Worm (Caenorhabditis elegans) whole organism, young adult: ENCODE measurements around the gene svop-1.

Experiments used
- F49E8.2 ChIP-seq: sonication (generic microtip); optimal IDR thresholded peaks from 3 replicates; lab custom pipeline; 2017; ENCODE audit warnings: missing genetic modification characterization, mild to moderate bottlenecking, missing compliant biosample characterization, antibody characterized with exemption, moderate library complexity; ENCODE audit not compliant: insufficient read depth
- gei-17 ChIP-seq: fragments of 200-800 bp; sonication (Bioruptor generic); optimal IDR thresholded peaks from 2 replicates; lab custom pipeline; 2018; ENCODE audit warnings: mild to moderate bottlenecking, missing genetic modification characterization, missing compliant biosample characterization
- lin-54 ChIP-seq: fragments of 200-800 bp; sonication (Bioruptor generic); optimal IDR thresholded peaks from 2 replicates; lab custom pipeline; 2018; ENCODE audit warnings: mild to moderate bottlenecking, missing genetic modification characterization, missing compliant biosample characterization
- nfya-2 ChIP-seq: fragments of 200-800 bp; sonication (Bioruptor generic); IDR thresholded peaks from 2 replicates; pipeline ENCODE4 v1.3.6; 2022; ENCODE audit warnings: missing genetic modification reagents, missing genetic modification characterization, missing compliant biosample characterization
- unc-62 ChIP-seq: fragments of 150-350 bp; optimal IDR thresholded peaks from 2 replicates; lab custom pipeline; 2014; ENCODE audit warnings: missing biosample characterization, missing genetic modification reagents, missing genetic modification characterization

DNA sequence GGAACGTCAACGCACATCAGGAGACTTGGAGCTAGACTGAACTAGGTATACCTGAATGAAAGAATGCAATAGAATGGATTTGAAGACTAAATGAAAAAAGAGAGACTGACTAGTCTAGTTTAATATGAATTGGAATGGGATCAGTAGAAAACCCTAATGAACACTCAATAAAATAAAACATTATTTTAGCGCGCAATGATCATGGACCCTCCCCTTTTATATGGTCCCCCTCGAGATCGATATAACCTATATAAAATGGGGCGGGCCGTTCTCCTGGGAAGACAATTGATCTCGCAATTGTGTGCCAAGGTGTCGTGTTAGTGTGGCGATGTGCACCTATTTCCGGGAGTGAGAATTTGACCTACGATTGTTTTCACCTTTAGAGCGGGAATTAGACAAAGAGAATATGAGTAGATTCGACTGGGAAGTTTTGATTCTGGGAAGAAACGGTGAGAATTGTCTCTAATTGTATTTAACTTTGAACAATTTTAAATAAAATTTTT lies 32.6 kb upstream of the svop-1 start, which contains the start of gene cdc-25.3:
- TF ChIP-seq F49E8.2 (tag; lab: Kevin White, UChicago) (no peak), gei-17 (GFP tag; lab: Kevin White, UChicago) (no peak), unc-62 (no peak), lin-54 (no peak), nfya-2 (GFP tag; lab: Robert Waterston, UW) (no peak)
